Fruit fly (Drosophila melanogaster): ENCODE measurements around the gene opm.
A peak's percentile ranks its signal among the peaks of the same experiment; 100 is the strongest.

Gene opm

DNA sequence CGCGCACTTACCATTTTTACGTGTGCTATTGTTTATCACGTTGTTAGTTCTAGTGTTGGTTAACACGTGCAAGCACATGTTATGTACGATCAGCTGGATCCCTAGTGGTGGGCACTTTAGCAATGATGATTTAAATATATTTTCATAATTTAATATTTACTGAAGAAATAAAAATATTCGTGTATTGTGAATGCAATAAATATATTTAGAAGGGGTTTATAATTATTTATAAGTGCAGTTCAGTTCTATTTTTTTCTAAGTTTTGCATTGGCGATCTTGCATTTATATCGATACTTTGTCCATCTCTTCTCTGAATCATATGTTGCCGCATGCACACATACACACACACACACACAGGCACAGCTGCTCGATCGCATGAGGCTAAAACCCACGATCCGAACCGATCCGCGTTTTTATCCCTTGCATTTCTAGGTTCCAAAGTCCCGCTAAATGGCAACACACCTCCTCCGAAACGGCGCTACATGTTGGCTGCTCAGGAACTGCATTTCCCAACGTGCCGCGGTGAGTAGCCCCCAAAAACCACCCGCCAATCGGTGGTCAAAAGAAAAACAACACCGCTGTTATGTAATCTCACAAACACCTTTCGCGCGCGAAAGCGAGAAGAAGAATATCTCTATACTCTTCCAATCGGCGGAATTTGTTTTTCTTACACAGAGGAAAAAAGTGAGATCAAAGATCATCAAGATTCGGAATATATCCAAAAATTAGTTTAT is 19.7 kb upstream of the opm start, which contains the start of the genes CG15027 and Dbct (continued):
- TF ChIP-seq CG4707 (GFP tag; optimal IDR thresholded peaks at IDR 0.05) (no peak), Eip74EF (GFP tag; optimal IDR thresholded peaks at IDR 0.05) (no peak), CG15696 (tag; optimal IDR thresholded peaks at IDR 0.05) (peak; percentile 74), trh (GFP tag; optimal IDR thresholded peaks at IDR 0.05) (no peak), CG18262 (tag; optimal IDR thresholded peaks at IDR 0.05) (peak; percentile 56), CG1233 (GFP tag; optimal IDR thresholded peaks at IDR 0.05) (peak; percentile 58), kni (GFP tag; optimal IDR thresholded peaks at IDR 0.05) (no peak), CG8388 (GFP tag; optimal IDR thresholded peaks at IDR 0.05) (peak; percentile 59), Hr78 (GFP tag; optimal IDR thresholded peaks at IDR 0.05) (no peak), Sin3A (optimal IDR thresholded peaks at IDR 0.05) (peak; percentile 17), CG8478 (optimal IDR thresholded peaks at IDR 0.05) (no peak), CG43689 (GFP tag; IDR thresholded peaks at IDR 0.05) (no peak), Med (GFP tag) (peak; percentile 69), CG8290 (GFP tag; optimal IDR thresholded peaks at IDR 0.05) (peak; percentile 57), CG8290 (tag; optimal IDR thresholded peaks at IDR 0.05) (peak in 1 of 2 experiments; percentile 41), B-H2 (GFP tag; optimal IDR thresholded peaks at IDR 0.05) (peak; percentile 70), bowl (GFP tag; IDR thresholded peaks at IDR 0.05) (no peak), CG10209 (GFP tag; optimal IDR thresholded peaks at IDR 0.05) (peak; percentile 50), Hr3 (GFP tag; optimal IDR thresholded peaks at IDR 0.05) (peak; percentile 55), HLH3B (GFP tag; IDR thresholded peaks at IDR 0.05) (peak; percentile 58; the same call in 1 of the 2 replicates), HLH54F (GFP tag; optimal IDR thresholded peaks at IDR 0.05) (no peak), stwl (tag; optimal IDR thresholded peaks at IDR 0.05) (peak; percentile 39), zfh1 (GFP tag; IDR thresholded peaks at IDR 0.05) (peak; percentile 73), CG15601 (tag; optimal IDR thresholded peaks at IDR 0.05) (peak; percentile 47), gcm (GFP tag; optimal IDR thresholded peaks at IDR 0.05) (peak; percentile 41), CG3281 (GFP tag; optimal IDR thresholded peaks at IDR 0.05) (peak; percentile 35), tgo (GFP tag; IDR thresholded peaks at IDR 0.05) (peak; percentile 71), ci (GFP tag; IDR thresholded peaks at IDR 0.05) (peak; percentile 71; the same call in 2 of the 3 replicates), slou (GFP tag; optimal IDR thresholded peaks at IDR 0.05) (no peak), Xbp1 (GFP tag; optimal IDR thresholded peaks at IDR 0.05) (peak; percentile 69), CG1024 (GFP tag; IDR thresholded peaks at IDR 0.05) (peak; percentile 48; the same call in 1 of the 2 replicates), her (GFP tag; optimal IDR thresholded peaks at IDR 0.05) (no peak), CG2120 (GFP tag; optimal IDR thresholded peaks at IDR 0.05) (peak; percentile 59), Tbp (GFP tag; optimal IDR thresholded peaks at IDR 0.05) (no peak), Pdp1 (GFP tag; optimal IDR thresholded peaks at IDR 0.05) (peak; percentile 32 to 99), CG5953 (GFP tag; IDR thresholded peaks at IDR 0.05) (no peak), Hey (tag; optimal IDR thresholded peaks at IDR 0.05) (no peak), CG15073 (GFP tag; optimal IDR thresholded peaks at IDR 0.05) (no peak), Dfd (GFP tag; optimal IDR thresholded peaks at IDR 0.05) (no peak), YL-1 (GFP tag; optimal IDR thresholded peaks at IDR 0.05) (peak; percentile 88), CG9817 (tag; optimal IDR thresholded peaks at IDR 0.05) (peak; percentile 74), CG14965 (GFP tag; optimal IDR thresholded peaks at IDR 0.05; ENCODE audit: borderline replicate concordance) (no peak), Ada2b (GFP tag; IDR thresholded peaks at IDR 0.05) (peak; percentile 64), eyg (GFP tag; optimal IDR thresholded peaks at IDR 0.05) (no peak), ttk (GFP tag; IDR thresholded peaks at IDR 0.05) (peak; percentile 46), CG1602 (GFP tag; optimal IDR thresholded peaks at IDR 0.05) (peak; percentile 55), Bteb2 (GFP tag; optimal IDR thresholded peaks at IDR 0.05) (no peak), stc (GFP tag; IDR thresholded peaks at IDR 0.05) (peak; percentile 46), fd3F (GFP tag; optimal IDR thresholded peaks at IDR 0.05) (peak; percentile 55), toy (GFP tag; IDR thresholded peaks at IDR 0.05) (0 out of 2 replicates have a peak, but pooled peaks have one; percentile 15)
